Worm (Caenorhabditis elegans) whole organism, L1 larva: ENCODE measurements around the gene C33F10.4.

Experiments used
- aly-2 ChIP-seq: fragments of 150-350 bp; optimal IDR thresholded peaks from 2 replicates; lab custom pipeline; 2014; ENCODE audit warnings: missing biosample characterization, missing genetic modification characterization
- ceh-82 ChIP-seq, 3 experiments: fragments of 150-350 bp in 1 of 3; sonication (generic microtip) in 2 of 3; optimal IDR thresholded peaks; 2 replicates each; lab custom pipeline; 2014 to 2017; ENCODE audit warnings: missing biosample characterization in 3 of 3, missing genetic modification characterization in 3 of 3
- ces-1 ChIP-seq: fragments of 150-350 bp; optimal IDR thresholded peaks from 2 replicates; lab custom pipeline; 2014; ENCODE audit warnings: missing biosample characterization, missing genetic modification reagents, missing genetic modification characterization
- fkh-4 ChIP-seq: sonication (generic microtip); optimal IDR thresholded peaks from 2 replicates; lab custom pipeline; 2016; ENCODE audit warnings: missing compliant biosample characterization, missing genetic modification characterization, borderline replicate concordance
- lin-39 ChIP-seq: fragments of 150-350 bp; optimal IDR thresholded peaks from 2 replicates; lab custom pipeline; 2014; ENCODE audit warnings: missing biosample characterization, missing genetic modification reagents, missing genetic modification characterization
- mep-1 ChIP-seq: fragments of 150-350 bp; optimal IDR thresholded peaks from 2 replicates; lab custom pipeline; 2014; ENCODE audit warnings: missing biosample characterization, missing genetic modification characterization
- nhr-76 ChIP-seq: sonication (generic microtip); optimal IDR thresholded peaks from 2 replicates; lab custom pipeline; 2017; ENCODE audit warnings: missing biosample characterization, missing genetic modification characterization
- unc-30 ChIP-seq: sonication (generic microtip); optimal IDR thresholded peaks from 2 replicates; lab custom pipeline; 2017; ENCODE audit warnings: missing biosample characterization, missing genetic modification characterization
- zip-4 ChIP-seq: fragments of 200-800 bp; sonication (Bioruptor generic); optimal IDR thresholded peaks from 2 replicates; lab custom pipeline; 2018; ENCODE audit warnings: mild to moderate bottlenecking, missing genetic modification characterization, moderate library complexity, missing compliant biosample characterization

DNA sequence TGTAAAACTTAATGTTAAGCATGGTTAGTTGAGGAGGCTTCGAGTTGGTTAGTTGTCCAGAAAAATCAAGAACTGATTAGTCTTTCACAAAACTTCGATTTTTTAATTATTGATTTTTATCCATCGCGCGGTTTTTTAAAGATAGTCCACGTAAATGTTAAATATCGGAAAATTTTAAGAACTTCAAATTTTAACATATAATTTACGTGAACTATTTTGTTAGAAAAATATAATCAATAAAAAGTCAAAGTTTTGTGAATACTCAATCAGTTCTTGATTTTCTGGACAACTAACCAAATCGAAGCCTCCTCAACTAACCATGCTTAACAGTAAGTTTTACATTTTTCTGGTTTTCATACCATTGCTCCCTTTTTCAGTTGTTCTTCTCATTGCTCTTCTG is 39.2 kb downstream of the C33F10.4 start, which contains the start of the genes C33F10.11 and C33F10.1:
- TF ChIP-seq lin-39 (no peak), unc-30 (tag; lab: Kevin White, UChicago) (no peak), mep-1 (tag; lab: Kevin White, UChicago) (no peak), ces-1 (no peak), ceh-82 (tag; optimal IDR thresholded peaks at IDR 0.05; lab: Kevin White, UChicago) (no peak), nhr-76 (no peak), aly-2 (no peak), fkh-4 (tag; lab: Kevin White, UChicago) (no peak), zip-4 (GFP tag; lab: Kevin White, UChicago) (no peak)
